Worm (Caenorhabditis elegans): ENCODE results near the gene sar-1.
A peak's percentile ranks its signal among the peaks of the same experiment; 100 is the strongest.

Gene sar-1

DNA sequence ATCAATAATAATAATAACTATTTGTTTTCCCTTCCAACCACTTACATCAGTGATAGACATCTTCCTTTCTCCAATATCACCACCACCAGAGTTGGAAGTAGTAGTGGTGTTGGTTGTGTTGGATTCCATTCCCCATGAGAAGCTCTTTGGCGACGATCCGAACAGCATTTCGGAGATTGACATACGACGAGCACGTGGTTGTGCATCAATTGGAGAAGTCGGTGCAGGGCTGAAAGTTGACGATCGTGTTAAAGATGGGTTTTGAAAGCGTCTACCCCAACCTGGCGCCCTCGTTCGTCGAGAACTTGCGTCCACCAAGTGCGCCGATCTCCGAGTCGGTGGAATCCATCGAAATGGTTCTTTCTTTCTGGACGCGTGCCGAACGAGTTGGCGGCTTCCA is 44.1 kb downstream of the sar-1 start:
- TF ChIP-seq zfh-2 (GFP tag; conservative IDR thresholded peaks at IDR 0.05) (peak; percentile 38; the same call in 1 of the 2 replicates), D2030.7 (GFP tag; IDR thresholded peaks at IDR 0.05) (no peak), akir-1 (GFP tag; optimal IDR thresholded peaks at IDR 0.05) (peak; percentile 9), hsf-1 (GFP tag; IDR thresholded peaks at IDR 0.05) (peak; percentile 29; the same call in 1 of the 2 replicates), snpc-1.1 (tag; optimal IDR thresholded peaks at IDR 0.05; ENCODE audit: insufficient read depth) (no peak), cebp-2 (GFP tag; IDR thresholded peaks at IDR 0.05) (0 out of 2 replicates have a peak, but pooled peaks have one; percentile 22), Y53G8AR.9 (GFP tag; conservative IDR thresholded peaks at IDR 0.05) (0 out of 2 replicates have a peak, but pooled peaks have one; percentile 7), Y95B8A.8 (GFP tag; IDR thresholded peaks at IDR 0.05) (no peak), ztf-28 (GFP tag; IDR thresholded peaks at IDR 0.05) (no peak)

- TF ChIP-seq unc-62 (GFP tag; optimal IDR thresholded peaks at IDR 0.05) (no peak), athp-1 (tag; optimal IDR thresholded peaks at IDR 0.05) (peak; percentile 75), mel-28 (tag; optimal IDR thresholded peaks at IDR 0.05; ENCODE audit: borderline replicate concordance) (no peak), attf-3 (GFP tag; conservative IDR thresholded peaks at IDR 0.05) (no peak), ztf-6 (GFP tag; IDR thresholded peaks at IDR 0.05) (no peak; the same call in 1 of the 2 replicates), snpc-1.1 (tag; optimal IDR thresholded peaks at IDR 0.05; ENCODE audit: insufficient read depth) (peak; percentile 18), F39B2.1 (GFP tag; IDR thresholded peaks at IDR 0.05) (no peak), attf-6 (GFP tag; IDR thresholded peaks at IDR 0.05) (no peak), ceh-79 (tag; optimal IDR thresholded peaks at IDR 0.05) (peak; percentile 86), let-607 (tag; optimal IDR thresholded peaks at IDR 0.05) (peak; percentile 7 to 43), lag-1 (GFP tag; IDR thresholded peaks at IDR 0.05) (no peak), ztf-18 (tag; optimal IDR thresholded peaks at IDR 0.05) (peak; percentile 36), nfya-1 (tag; optimal IDR thresholded peaks at IDR 0.05; ENCODE audit: borderline replicate concordance, insufficient read depth) (no peak), ama-1 (optimal IDR thresholded peaks at IDR 0.05) (peak; percentile 98), ama-1 (GFP tag; optimal IDR thresholded peaks at IDR 0.05) (peak in 1 of 2 experiments; percentile 13), ets-4 (GFP tag; optimal IDR thresholded peaks at IDR 0.05) (peak; percentile 42), nhr-179 (tag; optimal IDR thresholded peaks at IDR 0.05) (no peak), lir-1 (GFP tag; conservative IDR thresholded peaks at IDR 0.05) (no peak), B0261.1 (tag; optimal IDR thresholded peaks at IDR 0.05) (no peak), F10E7.11 (tag; optimal IDR thresholded peaks at IDR 0.05) (no peak), rpc-1 (optimal IDR thresholded peaks at IDR 0.05) (no peak), rpc-1 (tag; optimal IDR thresholded peaks at IDR 0.05) (no peak), hlh-12 (tag; optimal IDR thresholded peaks at IDR 0.05) (no peak), ccch-3 (GFP tag; optimal IDR thresholded peaks at IDR 0.05) (no peak), attf-5 (GFP tag; optimal IDR thresholded peaks at IDR 0.05) (peak; percentile 67), F22D6.2 (tag; optimal IDR thresholded peaks at IDR 0.05) (peak; percentile 16), somi-1 (GFP tag; optimal IDR thresholded peaks at IDR 0.05) (peak; percentile 73), lin-40 (tag; optimal IDR thresholded peaks at IDR 0.05) (peak; percentile 65), ztf-22 (GFP tag; optimal IDR thresholded peaks at IDR 0.05) (no peak), ceh-40 (GFP tag; IDR thresholded peaks at IDR 0.05) (no peak), K12H6.12 (tag; optimal IDR thresholded peaks at IDR 0.05) (peak; percentile 41), ceh-91 (GFP tag; IDR thresholded peaks at IDR 0.05) (peak; percentile 57), gei-17 (GFP tag; optimal IDR thresholded peaks at IDR 0.05) (no peak), K11D2.4 (GFP tag; IDR thresholded peaks at IDR 0.05) (peak; percentile 41; the same call in 1 of the 2 replicates), zfh-2 (GFP tag; conservative IDR thresholded peaks at IDR 0.05) (no peak), D2030.7 (GFP tag; IDR thresholded peaks at IDR 0.05) (peak; percentile 33; the same call in 1 of the 2 replicates), mxl-1 (tag; optimal IDR thresholded peaks at IDR 0.05) (no peak), lsy-27 (tag; optimal IDR thresholded peaks at IDR 0.05; ENCODE audit: borderline replicate concordance, insufficient read depth) (no peak), Y53F4B.3 (GFP tag; IDR thresholded peaks at IDR 0.05) (no peak), madf-6 (GFP tag; IDR thresholded peaks at IDR 0.05) (peak; percentile 76)
Observed at ce11 chrIV:4468046-4468727, 44.9 kb downstream of the sar-1 start.
